Worm (Caenorhabditis elegans) whole organism, late embryonic: ENCODE results near the gene F32H5.3.

Experiments
- C08G9.2 ChIP-seq: sonication (generic microtip); optimal IDR thresholded peaks from 2 replicates; lab custom pipeline; 2016; ENCODE audit warnings: mild to moderate bottlenecking, missing genetic modification characterization, moderate library complexity, missing compliant biosample characterization
- F13H6.1 ChIP-seq: sonication (generic microtip); optimal IDR thresholded peaks from 2 replicates; lab custom pipeline; 2016; ENCODE audit warnings: missing genetic modification characterization, missing compliant biosample characterization
- K02D7.2 ChIP-seq: sonication (generic microtip); optimal IDR thresholded peaks from 2 replicates; lab custom pipeline; 2017; ENCODE audit warnings: mild to moderate bottlenecking, missing genetic modification characterization, missing compliant biosample characterization
- K09A11.1 ChIP-seq: sonication (generic microtip); optimal IDR thresholded peaks from 2 replicates; lab custom pipeline; 2017; ENCODE audit warnings: antibody characterized with exemption, mild to moderate bottlenecking, missing genetic modification characterization, missing compliant biosample characterization; ENCODE audit not compliant: insufficient read depth
- ahr-1 ChIP-seq: sonication (generic microtip); optimal IDR thresholded peaks from 2 replicates; lab custom pipeline; 2016; ENCODE audit warnings: missing genetic modification characterization, missing compliant biosample characterization
- ama-1 ChIP-seq: fragments of 150-350 bp; optimal IDR thresholded peaks from 2 replicates; lab custom pipeline; 2014
- ceh-14 ChIP-seq: sonication (generic microtip); optimal IDR thresholded peaks from 2 replicates; lab custom pipeline; 2016; ENCODE audit warnings: missing genotype, missing genetic modification characterization, missing compliant biosample characterization
- ceh-2 ChIP-seq: sonication (generic microtip); optimal IDR thresholded peaks from 2 replicates; lab custom pipeline; 2016; ENCODE audit warnings: missing genotype, missing genetic modification characterization, missing compliant biosample characterization
- ceh-30 ChIP-seq: fragments of 150-350 bp; optimal IDR thresholded peaks from 2 replicates; lab custom pipeline; 2014; ENCODE audit warnings: missing biosample characterization, missing genetic modification characterization
- ceh-31 ChIP-seq: sonication (generic microtip); optimal IDR thresholded peaks from 2 replicates; lab custom pipeline; 2016; ENCODE audit warnings: missing genetic modification characterization, missing compliant biosample characterization
- ceh-34 ChIP-seq: sonication (generic microtip); optimal IDR thresholded peaks from 2 replicates; lab custom pipeline; 2016; ENCODE audit warnings: mild to moderate bottlenecking, missing genetic modification characterization, missing compliant biosample characterization
- ceh-9 ChIP-seq: sonication (generic microtip); optimal IDR thresholded peaks from 2 replicates; lab custom pipeline; 2016; ENCODE audit warnings: mild to moderate bottlenecking, missing genetic modification characterization, inconsistent platforms, missing compliant biosample characterization
- dve-1 ChIP-seq: sonication (generic microtip); optimal IDR thresholded peaks from 2 replicates; lab custom pipeline; 2017; ENCODE audit warnings: antibody characterized with exemption, mild to moderate bottlenecking, missing genetic modification characterization, missing compliant biosample characterization
- hlh-13 ChIP-seq: fragments of 200-800 bp; sonication (Bioruptor generic); optimal IDR thresholded peaks from 2 replicates; lab custom pipeline; 2018; ENCODE audit warnings: mild to moderate bottlenecking, missing genetic modification characterization, missing compliant biosample characterization
- hlh-6 ChIP-seq: sonication (generic microtip); optimal IDR thresholded peaks from 2 replicates; lab custom pipeline; 2016; ENCODE audit warnings: missing genotype, missing genetic modification characterization, missing compliant biosample characterization
- lim-6 ChIP-seq: sonication (generic microtip); optimal IDR thresholded peaks from 2 replicates; lab custom pipeline; 2016; ENCODE audit warnings: missing genetic modification characterization, missing compliant biosample characterization
- nfya-1 ChIP-seq: sonication (generic microtip); optimal IDR thresholded peaks from 2 replicates; lab custom pipeline; 2017; ENCODE audit warnings: missing genetic modification characterization, mild to moderate bottlenecking, missing compliant biosample characterization, antibody characterized with exemption, moderate library complexity
- nhr-11 ChIP-seq: fragments of 150-350 bp; optimal IDR thresholded peaks from 2 replicates; lab custom pipeline; 2014; ENCODE audit warnings: missing biosample characterization, missing genetic modification characterization
- nhr-232 ChIP-seq: sonication (generic microtip); optimal IDR thresholded peaks from 2 replicates; lab custom pipeline; 2016; ENCODE audit warnings: missing genetic modification characterization, missing compliant biosample characterization
- pax-1 ChIP-seq: fragments of 150-350 bp; optimal IDR thresholded peaks from 2 replicates; lab custom pipeline; 2014; ENCODE audit warnings: missing biosample characterization, missing genetic modification characterization
- ref-2 ChIP-seq: sonication (generic microtip); optimal IDR thresholded peaks from 2 replicates; lab custom pipeline; 2016; ENCODE audit warnings: missing genetic modification characterization, missing compliant biosample characterization
- rnt-1 ChIP-seq: sonication (generic microtip); optimal IDR thresholded peaks from 2 replicates; lab custom pipeline; 2016; ENCODE audit warnings: missing genetic modification characterization, missing compliant biosample characterization
- sox-2 ChIP-seq: fragments of 200-800 bp; sonication (Bioruptor generic); IDR thresholded peaks from 2 replicates; pipeline ENCODE4 v1.3.6; 2022; ENCODE audit warnings: missing genetic modification reagents, missing genetic modification characterization, missing compliant biosample characterization
- syd-9 ChIP-seq: sonication (generic microtip); optimal IDR thresholded peaks from 2 replicates; lab custom pipeline; 2016; ENCODE audit warnings: mild to moderate bottlenecking, missing genetic modification characterization, moderate library complexity, missing compliant biosample characterization
- tbx-2 ChIP-seq: sonication (generic microtip); optimal IDR thresholded peaks from 2 replicates; lab custom pipeline; 2016; ENCODE audit warnings: missing genetic modification characterization, missing compliant biosample characterization
- tbx-7 ChIP-seq: sonication (generic microtip); optimal IDR thresholded peaks from 2 replicates; lab custom pipeline; 2016; ENCODE audit warnings: missing genotype, missing genetic modification characterization, missing compliant biosample characterization
- ttx-3 ChIP-seq: sonication (generic microtip); optimal IDR thresholded peaks from 2 replicates; lab custom pipeline; 2016; ENCODE audit warnings: missing genetic modification reagents, missing genetic modification characterization, missing compliant biosample characterization
- unc-42 ChIP-seq: sonication (generic microtip); optimal IDR thresholded peaks from 2 replicates; lab custom pipeline; 2016; ENCODE audit warnings: missing genotype, missing genetic modification characterization, missing compliant biosample characterization
- zip-5 ChIP-seq: sonication (generic microtip); optimal IDR thresholded peaks from 2 replicates; lab custom pipeline; 2016; ENCODE audit warnings: missing genetic modification characterization, missing compliant biosample characterization

F32H5.3 gene

ce11 chrV:13407913-13408312, 48.8 kb downstream of the F32H5.3 start, which contains the start of gene F53F1.3:
TSS of gene F53F1.3 (plus strand) at chrV:13408242.
- TF ChIP-seq hlh-13 (GFP tag; lab: Kevin White, UChicago) (no peak), pax-1 (tag; lab: Kevin White, UChicago) (no peak)

ce11 chrV:13408440-13408839, 49.3 kb downstream of the F32H5.3 start:
- TF ChIP-seq dve-1 (tag; lab: Kevin White, UChicago) (no peak), nhr-232 (no peak)

- TF ChIP-seq syd-9 (tag; lab: Kevin White, UChicago): no peak
- TF ChIP-seq ceh-31 (tag; lab: Kevin White, UChicago): peak; percentile 61
- no peak for TF ChIP-seq lim-6 (tag; lab: Kevin White, UChicago)
- TF ChIP-seq ceh-30 (tag; lab: Kevin White, UChicago): no peak
- TF ChIP-seq hlh-6 (tag; lab: Kevin White, UChicago): no peak
- TF ChIP-seq ama-1 (lab: Kevin White, UChicago): no peak
- no peak for TF ChIP-seq rnt-1
- TF ChIP-seq ceh-14 (tag; lab: Kevin White, UChicago): peak; percentile 66
- no peak for TF ChIP-seq tbx-2 (tag; lab: Kevin White, UChicago)
- no peak for TF ChIP-seq nhr-11 (tag; lab: Kevin White, UChicago)
- no peak for TF ChIP-seq F13H6.1 (tag; lab: Kevin White, UChicago)
- TF ChIP-seq zip-5 (tag; lab: Kevin White, UChicago): peak; percentile 11
- TF ChIP-seq ceh-34 (tag; lab: Kevin White, UChicago): no peak
- TF ChIP-seq nhr-232: no peak
- peak; percentile 57 for TF ChIP-seq C08G9.2 (tag; lab: Kevin White, UChicago)
- TF ChIP-seq tbx-7 (tag; lab: Kevin White, UChicago): peak; percentile 37
- no peak for TF ChIP-seq pax-1 (tag; lab: Kevin White, UChicago)
- TF ChIP-seq nfya-1 (tag; lab: Kevin White, UChicago): no peak
- no peak for TF ChIP-seq ttx-3 (tag; lab: Kevin White, UChicago)
- TF ChIP-seq ceh-2: peak; percentile 52
- peak; percentile 12 for TF ChIP-seq unc-42
- TF ChIP-seq ceh-9 (tag; lab: Kevin White, UChicago): no peak
- peak; percentile 26 for TF ChIP-seq ref-2 (tag; lab: Kevin White, UChicago)
- no peak for TF ChIP-seq ahr-1 (tag; lab: Kevin White, UChicago)
- TF ChIP-seq K02D7.2: no peak
- TF ChIP-seq sox-2: no peak
- TF ChIP-seq K09A11.1 (tag; lab: Kevin White, UChicago): no peak
Measured at ce11 chrV:13409089-13409488, 50.0 kb downstream of the F32H5.3 start.
